Fruit fly (Drosophila melanogaster) whole organism, embryonic: ENCODE results near the gene RpS8.

Experiments used
- CG10543 ChIP-seq: fragments of 200-800 bp; sonication (Bioruptor generic); optimal IDR thresholded peaks from 3 replicates; lab custom pipeline; 2017; ENCODE audit warnings: missing biosample characterization, mild to moderate bottlenecking, missing genetic modification characterization, moderate library complexity
- CG12155 ChIP-seq: fragments of 200-800 bp; sonication (Bioruptor generic); optimal IDR thresholded peaks from 3 replicates; lab custom pipeline; 2016; ENCODE audit warnings: missing biosample characterization, missing genetic modification characterization
- CG13894 ChIP-seq: fragments of 200-800 bp; sonication (Bioruptor generic); optimal IDR thresholded peaks from 3 replicates; lab custom pipeline; 2018; ENCODE audit warnings: missing biosample characterization, mild to moderate bottlenecking, missing genetic modification characterization, moderate library complexity
- CG14965 ChIP-seq: fragments of 200-800 bp; sonication (Bioruptor generic); optimal IDR thresholded peaks from 2 replicates; lab custom pipeline; 2016; ENCODE audit warnings: missing biosample characterization, missing genetic modification characterization, borderline replicate concordance
- CG17359 ChIP-seq: fragments of 200-800 bp; sonication (Bioruptor generic); optimal IDR thresholded peaks from 3 replicates; lab custom pipeline; 2018; ENCODE audit warnings: missing biosample characterization, mild to moderate bottlenecking, missing genetic modification characterization, moderate library complexity
- CG17385 ChIP-seq: fragments of 200-800 bp; sonication (Bioruptor generic); optimal IDR thresholded peaks from 3 replicates; lab custom pipeline; 2018; ENCODE audit warnings: missing biosample characterization, mild to moderate bottlenecking, missing genetic modification characterization
- CG31224 ChIP-seq: fragments of 200-800 bp; sonication (Bioruptor generic); IDR thresholded peaks from 2 replicates; pipeline ENCODE4 v1.3.6; 2022; ENCODE audit warnings: missing biosample characterization, missing genetic modification characterization
- CG42726 ChIP-seq: fragments of 200-800 bp; sonication (Bioruptor generic); IDR thresholded peaks from 2 replicates; pipeline ENCODE4 v1.3.6; 2022; ENCODE audit warnings: missing biosample characterization, missing genetic modification characterization; ENCODE audit not compliant: partially characterized antibody
- CG4707 ChIP-seq: fragments of 200-800 bp; sonication (Bioruptor generic); optimal IDR thresholded peaks from 2 replicates; lab custom pipeline; 2018; ENCODE audit warnings: missing biosample characterization, mild to moderate bottlenecking, missing genetic modification characterization, moderate library complexity
- CG6272 ChIP-seq: fragments of 200-800 bp; sonication (Bioruptor generic); IDR thresholded peaks from 2 replicates; pipeline ENCODE4 v1.3.6; 2022; ENCODE audit warnings: missing biosample characterization, missing genetic modification characterization
- CG8944 ChIP-seq: fragments of 200-800 bp; sonication (Bioruptor generic); optimal IDR thresholded peaks from 3 replicates; lab custom pipeline; 2016; ENCODE audit warnings: missing biosample characterization, missing genetic modification characterization
- CG9797 ChIP-seq: fragments of 200-800 bp; sonication (Bioruptor generic); optimal IDR thresholded peaks from 3 replicates; lab custom pipeline; 2018; ENCODE audit warnings: missing biosample characterization, mild to moderate bottlenecking, missing genetic modification characterization
- CrebB ChIP-seq: fragments of 200-800 bp; sonication (Bioruptor generic); optimal IDR thresholded peaks from 3 replicates; lab custom pipeline; 2018; ENCODE audit warnings: missing biosample characterization, mild to moderate bottlenecking, missing genetic modification characterization
- Doc3 ChIP-seq: fragments of 200-800 bp; sonication (Bioruptor generic); IDR thresholded peaks from 3 replicates; pipeline ENCODE4 v1.3.6; 2022; ENCODE audit warnings: missing biosample characterization, missing genetic modification characterization; ENCODE audit not compliant: partially characterized antibody
- GATAe ChIP-seq: fragments of 200-800 bp; sonication (Bioruptor generic); conservative IDR thresholded peaks from 2 replicates; pipeline ENCODE4 v1.3.6; 2022; ENCODE audit warnings: missing biosample characterization, missing genetic modification characterization
- HLH3B ChIP-seq: fragments of 200-800 bp; sonication (Bioruptor generic); IDR thresholded peaks from 2 replicates; pipeline ENCODE4 v1.3.6; 2022; ENCODE audit warnings: missing biosample characterization, missing genetic modification characterization
- Hey ChIP-seq: fragments of 200-800 bp; sonication (Bioruptor generic); optimal IDR thresholded peaks from 3 replicates; lab custom pipeline; 2018; ENCODE audit warnings: missing biosample characterization, mild to moderate bottlenecking, missing genetic modification characterization
- Opbp ChIP-seq: fragments of 200-800 bp; sonication (Bioruptor generic); IDR thresholded peaks from 3 replicates; pipeline ENCODE4 v1.3.6; 2022; ENCODE audit warnings: missing biosample characterization, missing genetic modification characterization; ENCODE audit not compliant: partially characterized antibody
- Scr ChIP-seq: fragments of 200-800 bp; sonication (Bioruptor generic); IDR thresholded peaks from 2 replicates; pipeline ENCODE4 v1.3.6; 2022; ENCODE audit warnings: missing biosample characterization, missing genetic modification characterization; ENCODE audit not compliant: partially characterized antibody
- Sry-β ChIP-seq: fragments of 200-800 bp; sonication (Bioruptor generic); optimal IDR thresholded peaks from 2 replicates; lab custom pipeline; 2018; ENCODE audit warnings: missing biosample characterization, mild to moderate bottlenecking, missing genetic modification characterization, moderate library complexity
- Ssrp ChIP-seq: fragments of 200-800 bp; sonication (Bioruptor generic); optimal IDR thresholded peaks from 2 replicates; lab custom pipeline; 2018; ENCODE audit warnings: missing biosample characterization, mild to moderate bottlenecking, missing genetic modification characterization, moderate library complexity
- Xbp1 ChIP-seq: fragments of 200-800 bp; sonication (Bioruptor generic); optimal IDR thresholded peaks from 3 replicates; lab custom pipeline; 2016; ENCODE audit warnings: missing biosample characterization, mild to moderate bottlenecking, missing genetic modification characterization
- bsh ChIP-seq, 2 experiments: fragments of 200-800 bp; sonication (Bioruptor generic); optimal IDR thresholded peaks; 2 replicates each; lab custom pipeline; 2017 to 2018; ENCODE audit warnings: mild to moderate bottlenecking in 2 of 2, missing biosample characterization in 2 of 2, missing genetic modification characterization in 2 of 2, moderate library complexity in 1 of 2
- chinmo ChIP-seq: fragments of 200-800 bp; sonication (Bioruptor generic); IDR thresholded peaks from 4 replicates; pipeline ENCODE4 v1.3.6; 2022; ENCODE audit warnings: missing biosample characterization, missing genetic modification characterization; ENCODE audit not compliant: partially characterized antibody
- chn ChIP-seq: fragments of 200-800 bp; sonication (Bioruptor generic); optimal IDR thresholded peaks from 2 replicates; lab custom pipeline; 2016; ENCODE audit warnings: missing biosample characterization, missing genetic modification characterization
- corto ChIP-seq: fragments of 200-800 bp; sonication (Bioruptor generic); optimal IDR thresholded peaks from 2 replicates; lab custom pipeline; 2016; ENCODE audit warnings: missing biosample characterization, mild to moderate bottlenecking, missing genetic modification characterization, moderate library complexity
- crp ChIP-seq, 2 experiments: fragments of 200-800 bp; sonication (Bioruptor generic); optimal IDR thresholded peaks; 2 replicates in 1 of 2; 3 replicates in 1 of 2; lab custom pipeline; 2017; ENCODE audit warnings: missing biosample characterization in 2 of 2, missing genetic modification characterization in 2 of 2, mild to moderate bottlenecking in 1 of 2, moderate library complexity in 1 of 2
- en ChIP-seq: fragments of 200-800 bp; sonication (Bioruptor generic); optimal IDR thresholded peaks from 2 replicates; lab custom pipeline; 2016; ENCODE audit warnings: missing biosample characterization, missing genetic modification characterization
- grn ChIP-seq: fragments of 200-800 bp; sonication (Bioruptor generic); optimal IDR thresholded peaks from 3 replicates; lab custom pipeline; 2017; ENCODE audit warnings: missing biosample characterization, missing genetic modification characterization
- gsb ChIP-seq: fragments of 200-800 bp; sonication (Bioruptor generic); IDR thresholded peaks from 2 replicates; pipeline ENCODE4 v1.3.6; 2022; ENCODE audit warnings: missing biosample characterization, missing genetic modification characterization
- jumu ChIP-seq: fragments of 200-800 bp; sonication (Bioruptor generic); optimal IDR thresholded peaks from 3 replicates; lab custom pipeline; 2016; ENCODE audit warnings: missing biosample characterization, missing genetic modification characterization
- lab ChIP-seq: fragments of 200-800 bp; sonication (Bioruptor generic); optimal IDR thresholded peaks from 3 replicates; lab custom pipeline; 2017; ENCODE audit warnings: missing biosample characterization, missing genetic modification characterization, mild to moderate bottlenecking, moderate library complexity, missing genetic modification reagents
- lov ChIP-seq, 2 experiments: fragments of 200-800 bp in 1 of 2; fragments of >200 bp in 1 of 2; sonication (Bioruptor generic) in 1 of 2; IDR thresholded peaks in 1 of 2; optimal IDR thresholded peaks in 1 of 2; 2 replicates in 1 of 2; 3 replicates in 1 of 2; pipeline versions ENCODE4 v1.3.6 to Lab custom; 2017 to 2022; ENCODE audit warnings: missing biosample characterization in 1 of 2, missing genetic modification characterization in 1 of 2
- sim ChIP-seq: fragments of 200-800 bp; sonication (Bioruptor generic); IDR thresholded peaks from 2 replicates; pipeline ENCODE4 v1.3.6; 2022; ENCODE audit warnings: missing biosample characterization, missing genetic modification characterization
- ssp ChIP-seq: fragments of 200-800 bp; sonication (Bioruptor generic); IDR thresholded peaks from 2 replicates; pipeline ENCODE4 v1.3.6; 2022; ENCODE audit warnings: missing biosample characterization, missing genetic modification characterization
- yki ChIP-seq: fragments of >200 bp; optimal IDR thresholded peaks from 3 replicates; lab custom pipeline; 2018

Gene RpS8

dm6 chr3R:29834759-29835709, 26.3 kb upstream of the RpS8 start, which contains the start of gene Atg16 (continued):
- no peak for TF ChIP-seq CrebB (tag; lab: Kevin White, UChicago)
- no peak for TF ChIP-seq en (GFP tag; lab: Kevin White, UChicago)
- TF ChIP-seq Doc3 (GFP tag; lab: Robert Waterston, UW) = peak; percentile 92
- TF ChIP-seq Hey = no peak
- TF ChIP-seq bsh (GFP tag; optimal IDR thresholded peaks at IDR 0.05; lab: Kevin White, UChicago) = no peak
- TF ChIP-seq lov (optimal IDR thresholded peaks at IDR 0.05; lab: Kevin White, UChicago) = no peak
- TF ChIP-seq lov (GFP tag; IDR thresholded peaks at IDR 0.05; lab: Robert Waterston, UW) = no peak
- TF ChIP-seq CG12155 = no peak
- TF ChIP-seq grn (GFP tag; lab: Kevin White, UChicago) = peak; percentile 17
- no peak for TF ChIP-seq jumu (GFP tag; lab: Kevin White, UChicago)
- peak; percentile 95 for TF ChIP-seq Opbp
- TF ChIP-seq Sry-β (GFP tag; lab: Kevin White, UChicago) = no peak
- TF ChIP-seq lab = no peak
- peak; percentile 19 for TF ChIP-seq corto (GFP tag; lab: Kevin White, UChicago)
- TF ChIP-seq chinmo (GFP tag; lab: Robert Waterston, UW) = peak; percentile 97
- TF ChIP-seq gsb (GFP tag; lab: Robert Waterston, UW) = no peak
- peak; percentile 95 for TF ChIP-seq Scr (GFP tag; lab: Robert Waterston, UW)
- no peak for TF ChIP-seq HLH3B (GFP tag; lab: Robert Waterston, UW)
- TF ChIP-seq CG42726 (GFP tag; lab: Robert Waterston, UW) = peak; percentile 86

- TF ChIP-seq CG9797 (no peak), ssp (GFP tag; lab: Robert Waterston, UW) (no peak), CG17359 (tag; lab: Kevin White, UChicago) (no peak), GATAe (GFP tag; lab: Robert Waterston, UW) (no peak), CG13894 (tag; lab: Kevin White, UChicago) (no peak), sim (GFP tag; lab: Robert Waterston, UW) (no peak), CG8944 (GFP tag; lab: Kevin White, UChicago) (no peak), Ssrp (tag; lab: Kevin White, UChicago) (no peak), yki (lab: Kevin White, UChicago) (no peak), chn (GFP tag; lab: Kevin White, UChicago) (no peak), CG10543 (GFP tag; lab: Kevin White, UChicago) (no peak), crp (GFP tag; optimal IDR thresholded peaks at IDR 0.05; lab: Kevin White, UChicago) (no peak), CG17385 (GFP tag; lab: Kevin White, UChicago) (no peak), CG31224 (GFP tag; lab: Robert Waterston, UW) (no peak), CG6272 (GFP tag; lab: Robert Waterston, UW) (no peak), CG14965 (GFP tag; lab: Kevin White, UChicago) (no peak), CG4707 (GFP tag; lab: Kevin White, UChicago) (no peak), Xbp1 (no peak)
Observed at dm6 chr3R:29835710-29836049, 25.7 kb upstream of the RpS8 start, which contains the start of gene Prtl99C. Gene Prtl99C, plus strand, starts transcription at chr3R:29835950.
